Fruit fly (Drosophila melanogaster) whole organism, prepupa: ENCODE data around the gene mon2.

Source experiments
- Blimp-1 ChIP-seq: fragments of 200-800 bp; sonication (Bioruptor generic); optimal IDR thresholded peaks from 3 replicates; lab custom pipeline; 2017; ENCODE audit warnings: missing biosample characterization, missing genetic modification characterization, mild to moderate bottlenecking, moderate library complexity, missing genetic modification reagents
- CG10669 ChIP-seq: fragments of 200-800 bp; sonication (Bioruptor generic); optimal IDR thresholded peaks from 3 replicates; lab custom pipeline; 2018; ENCODE audit warnings: missing biosample characterization, mild to moderate bottlenecking, missing genetic modification characterization, moderate library complexity
- CG11762 ChIP-seq: fragments of 200-800 bp; sonication (Bioruptor generic); optimal IDR thresholded peaks from 3 replicates; lab custom pipeline; 2016; ENCODE audit warnings: missing biosample characterization, missing genetic modification characterization; ENCODE audit not compliant: insufficient read depth
- CG15336 ChIP-seq: fragments of 200-800 bp; sonication (Bioruptor generic); IDR thresholded peaks from 2 replicates; pipeline ENCODE4 v1.3.6; 2022; ENCODE audit warnings: missing biosample characterization, missing genetic modification characterization
- CG16779 ChIP-seq: fragments of 200-800 bp; sonication (Bioruptor generic); optimal IDR thresholded peaks from 3 replicates; lab custom pipeline; 2017; ENCODE audit warnings: missing biosample characterization, mild to moderate bottlenecking, missing genetic modification characterization
- CG3032 ChIP-seq: fragments of 200-800 bp; optimal IDR thresholded peaks from 2 replicates; lab custom pipeline; 2019; ENCODE audit warnings: missing biosample characterization, mild to moderate bottlenecking, missing genetic modification characterization, moderate library complexity
- CG31627 ChIP-seq: fragments of 200-800 bp; sonication (Bioruptor generic); optimal IDR thresholded peaks from 3 replicates; lab custom pipeline; 2016; ENCODE audit warnings: missing biosample characterization, missing genetic modification characterization
- CG32006 ChIP-seq: fragments of 200-800 bp; sonication (Bioruptor generic); optimal IDR thresholded peaks from 3 replicates; lab custom pipeline; 2017; ENCODE audit warnings: missing biosample characterization, mild to moderate bottlenecking, missing genetic modification characterization
- CG34406 ChIP-seq: fragments of 200-800 bp; sonication (Bioruptor generic); optimal IDR thresholded peaks from 3 replicates; lab custom pipeline; 2016; ENCODE audit warnings: missing biosample characterization, missing genetic modification characterization
- CG3919 ChIP-seq: fragments of 200-800 bp; sonication (Bioruptor generic); optimal IDR thresholded peaks from 3 replicates; lab custom pipeline; 2016; ENCODE audit warnings: missing biosample characterization, missing genetic modification characterization
- CG4318 ChIP-seq: fragments of 200-800 bp; sonication (Bioruptor generic); optimal IDR thresholded peaks from 3 replicates; lab custom pipeline; 2017; ENCODE audit warnings: missing biosample characterization, mild to moderate bottlenecking, missing genetic modification characterization
- CG6163 ChIP-seq: fragments of 200-800 bp; sonication (Bioruptor generic); IDR thresholded peaks from 3 replicates; pipeline ENCODE4 v1.3.6; 2022; ENCODE audit warnings: missing biosample characterization, missing genetic modification characterization
- CG6276 ChIP-seq: fragments of 200-800 bp; sonication (Bioruptor generic); optimal IDR thresholded peaks from 2 replicates; lab custom pipeline; 2017; ENCODE audit warnings: missing biosample characterization, mild to moderate bottlenecking, missing genetic modification characterization
- CG6792 ChIP-seq: fragments of 200-800 bp; sonication (Bioruptor generic); optimal IDR thresholded peaks from 3 replicates; lab custom pipeline; 2016; ENCODE audit warnings: missing biosample characterization, missing genetic modification characterization
- CG6808 ChIP-seq: fragments of 200-800 bp; sonication (Bioruptor generic); optimal IDR thresholded peaks from 3 replicates; lab custom pipeline; 2017; ENCODE audit warnings: missing biosample characterization, missing genetic modification characterization, mild to moderate bottlenecking, moderate library complexity, missing genetic modification reagents
- CG6854 ChIP-seq: fragments of 200-800 bp; sonication (Bioruptor generic); optimal IDR thresholded peaks from 2 replicates; lab custom pipeline; 2017; ENCODE audit warnings: missing biosample characterization, mild to moderate bottlenecking, missing genetic modification characterization
- CG7368 ChIP-seq: fragments of 200-800 bp; sonication (Bioruptor generic); optimal IDR thresholded peaks from 3 replicates; lab custom pipeline; 2016; ENCODE audit warnings: missing biosample characterization, missing genetic modification characterization
- CG8632 ChIP-seq: fragments of 200-800 bp; sonication (Bioruptor generic); optimal IDR thresholded peaks from 3 replicates; lab custom pipeline; 2016; ENCODE audit warnings: missing biosample characterization, missing genetic modification characterization
- Eip78C ChIP-seq: fragments of 200-800 bp; sonication (Bioruptor generic); peaks from one replicate; lab custom pipeline; 2016; ENCODE audit warnings: missing biosample characterization, missing genetic modification characterization
- Eip93F ChIP-seq: fragments of 200-800 bp; sonication (Bioruptor generic); optimal IDR thresholded peaks from 2 replicates; lab custom pipeline; 2016; ENCODE audit warnings: missing biosample characterization, mild to moderate bottlenecking, missing genetic modification characterization
- Gug ChIP-seq: fragments of 200-800 bp; sonication (Bioruptor generic); IDR thresholded peaks from 2 replicates; pipeline ENCODE4 v1.3.6; 2022; ENCODE audit warnings: missing biosample characterization, missing genetic modification characterization
- Hr39 ChIP-seq: fragments of 200-800 bp; sonication (Bioruptor generic); optimal IDR thresholded peaks from 2 replicates; lab custom pipeline; 2016; ENCODE audit warnings: missing biosample characterization, missing genetic modification characterization
- Hr4 ChIP-seq: fragments of 200-800 bp; sonication (Bioruptor generic); optimal IDR thresholded peaks from 3 replicates; lab custom pipeline; 2016; ENCODE audit warnings: missing biosample characterization, missing genetic modification characterization
- Met ChIP-seq: fragments of 200-800 bp; sonication (Bioruptor generic); optimal IDR thresholded peaks from 3 replicates; lab custom pipeline; 2016; ENCODE audit warnings: missing biosample characterization, missing genetic modification characterization
- OdsH ChIP-seq: fragments of 200-800 bp; sonication (Bioruptor generic); optimal IDR thresholded peaks from 3 replicates; lab custom pipeline; 2016; ENCODE audit warnings: missing biosample characterization, missing genetic modification characterization
- Smox ChIP-seq: fragments of 200-800 bp; sonication (Bioruptor generic); optimal IDR thresholded peaks from 3 replicates; lab custom pipeline; 2016; ENCODE audit warnings: missing biosample characterization, missing genetic modification characterization
- Sox14 ChIP-seq: fragments of 200-800 bp; sonication (Bioruptor generic); optimal IDR thresholded peaks from 3 replicates; lab custom pipeline; 2016; ENCODE audit warnings: missing biosample characterization, missing genetic modification characterization
- Sox15 ChIP-seq: fragments of 200-800 bp; sonication (Bioruptor generic); optimal IDR thresholded peaks from 3 replicates; lab custom pipeline; 2016; ENCODE audit warnings: missing biosample characterization, missing genetic modification characterization
- dac ChIP-seq: fragments of 200-800 bp; sonication (Bioruptor generic); optimal IDR thresholded peaks from 2 replicates; lab custom pipeline; 2017; ENCODE audit warnings: missing biosample characterization, mild to moderate bottlenecking, missing genetic modification characterization
- dsx ChIP-seq: fragments of 200-800 bp; optimal IDR thresholded peaks from 3 replicates; lab custom pipeline; 2019; ENCODE audit warnings: missing biosample characterization, mild to moderate bottlenecking, missing genetic modification characterization, moderate library complexity; ENCODE audit not compliant: poor library complexity, severe bottlenecking
- esn ChIP-seq: fragments of 200-800 bp; sonication (Bioruptor generic); optimal IDR thresholded peaks from 2 replicates; lab custom pipeline; 2016; ENCODE audit warnings: missing biosample characterization, mild to moderate bottlenecking, missing genetic modification characterization, moderate library complexity
- fkh ChIP-seq: fragments of 200-800 bp; sonication (Bioruptor generic); optimal IDR thresholded peaks from 3 replicates; lab custom pipeline; 2017; ENCODE audit warnings: missing biosample characterization, mild to moderate bottlenecking, missing genetic modification characterization, moderate library complexity
- net ChIP-seq: fragments of 200-800 bp; sonication (Bioruptor generic); optimal IDR thresholded peaks from 3 replicates; lab custom pipeline; 2016; ENCODE audit warnings: missing biosample characterization, missing genetic modification characterization
- pdm3 ChIP-seq: fragments of 200-800 bp; sonication (Bioruptor generic); optimal IDR thresholded peaks from 3 replicates; lab custom pipeline; 2016; ENCODE audit warnings: missing biosample characterization, missing genetic modification characterization
- svp ChIP-seq: fragments of 200-800 bp; sonication (Bioruptor generic); peaks from one replicate; lab custom pipeline; 2016; ENCODE audit warnings: missing biosample characterization, missing genetic modification characterization
- topi ChIP-seq: fragments of 200-800 bp; sonication (Bioruptor generic); optimal IDR thresholded peaks from 3 replicates; lab custom pipeline; 2016; ENCODE audit warnings: missing biosample characterization, missing genetic modification characterization
- vri ChIP-seq: fragments of 200-800 bp; sonication (Bioruptor generic); optimal IDR thresholded peaks from 3 replicates; lab custom pipeline; 2016; ENCODE audit warnings: missing biosample characterization, mild to moderate bottlenecking, missing genetic modification characterization

The mon2 gene

dm6 chr2L:8088025-8088789 is 35.6 kb downstream of the mon2 start (continued):
- TF ChIP-seq CG10669 (GFP tag; lab: Kevin White, UChicago) (no peak), CG31627 (GFP tag; lab: Kevin White, UChicago) (peak; percentile 29), net (GFP tag; lab: Kevin White, UChicago) (peak; percentile 31), CG6163 (peak; percentile 55; the same call in 2 of the 3 replicates), CG34406 (peak; percentile 29), esn (GFP tag; lab: Kevin White, UChicago) (peak; percentile 55), fkh (GFP tag; lab: Kevin White, UChicago) (peak; percentile 11), svp (GFP tag; lab: Kevin White, UChicago) (peak; percentile 77), Eip78C (GFP tag; lab: Kevin White, UChicago) (peak; percentile 67), CG6276 (GFP tag; lab: Kevin White, UChicago) (peak; percentile 33), pdm3 (GFP tag; lab: Kevin White, UChicago) (peak; percentile 26), Gug (GFP tag; lab: Robert Waterston, UW) (no peak), Met (GFP tag; lab: Kevin White, UChicago) (peak; percentile 13), CG16779 (no peak), Hr39 (GFP tag; lab: Kevin White, UChicago) (peak; percentile 14), OdsH (peak; percentile 15), CG3919 (GFP tag; lab: Kevin White, UChicago) (peak; percentile 31), CG32006 (GFP tag; lab: Kevin White, UChicago) (peak; percentile 62)
- TF ChIP-seq, all 60 proteins: peak for 30

- no peak for TF ChIP-seq CG11762 (GFP tag; lab: Kevin White, UChicago)
- TF ChIP-seq fkh (GFP tag; lab: Kevin White, UChicago): no peak
- no peak for TF ChIP-seq dsx (GFP tag; lab: Kevin White, UChicago)
- TF ChIP-seq CG8632 (GFP tag; lab: Kevin White, UChicago): no peak
- TF ChIP-seq CG7368 (GFP tag; lab: Kevin White, UChicago): no peak
- TF ChIP-seq CG4318 (GFP tag; lab: Kevin White, UChicago): no peak
- TF ChIP-seq Blimp-1 (GFP tag; lab: Kevin White, UChicago): no peak
- no peak for TF ChIP-seq net (GFP tag; lab: Kevin White, UChicago)
- TF ChIP-seq CG15336 (GFP tag; lab: Robert Waterston, UW): no peak
- no peak for TF ChIP-seq CG16779
- no peak for TF ChIP-seq CG6854 (GFP tag; lab: Kevin White, UChicago)
- no peak for TF ChIP-seq Sox15 (GFP tag; lab: Kevin White, UChicago)
- TF ChIP-seq topi (GFP tag; lab: Kevin White, UChicago): no peak
Observed at dm6 chr2L:8087468-8087789, 36.4 kb downstream of the mon2 start.

- no peak for TF ChIP-seq CG6276 (GFP tag; lab: Kevin White, UChicago)
- no peak for TF ChIP-seq CG3032 (tag; lab: Kevin White, UChicago)
- TF ChIP-seq dac (GFP tag; lab: Kevin White, UChicago): no peak
- TF ChIP-seq CG6163: no peak
- no peak for TF ChIP-seq Smox
- no peak for TF ChIP-seq CG8632 (GFP tag; lab: Kevin White, UChicago)
- TF ChIP-seq Sox14 (GFP tag; lab: Kevin White, UChicago): no peak
- peak; percentile 50 for TF ChIP-seq CG32006 (GFP tag; lab: Kevin White, UChicago)
- TF ChIP-seq Hr4: peak; percentile 33
- no peak for TF ChIP-seq CG6792 (GFP tag; lab: Kevin White, UChicago)
- peak; percentile 61 for TF ChIP-seq fkh (GFP tag; lab: Kevin White, UChicago)
- TF ChIP-seq CG6808: no peak
- no peak for TF ChIP-seq Eip93F (GFP tag; lab: Kevin White, UChicago)
- TF ChIP-seq vri (GFP tag; lab: Kevin White, UChicago): peak; percentile 65
- TF ChIP-seq CG31627 (GFP tag; lab: Kevin White, UChicago): no peak
- TF ChIP-seq CG34406: no peak
- TF ChIP-seq CG16779: no peak
Observed at dm6 chr2L:8086736-8087467, 36.9 kb downstream of the mon2 start.
